Worm (Caenorhabditis elegans) whole organism, mixed stage, embryonic: ENCODE results near the gene C17H11.6.

Experiments used
- bed-3 ChIP-seq: fragments of 200-800 bp; sonication (Bioruptor generic); optimal IDR thresholded peaks from 3 replicates; lab custom pipeline; 2018; ENCODE audit warnings: mild to moderate bottlenecking, missing genetic modification characterization, moderate library complexity, missing compliant biosample characterization
- blmp-1 ChIP-seq: fragments of 150-350 bp; optimal IDR thresholded peaks from 2 replicates; lab custom pipeline; 2014; ENCODE audit warnings: missing biosample characterization, missing genetic modification characterization
- ceh-39 ChIP-seq: fragments of 150-350 bp; optimal IDR thresholded peaks from 2 replicates; lab custom pipeline; 2014; ENCODE audit warnings: missing biosample characterization, missing genetic modification characterization
- ceh-43 ChIP-seq: fragments of 200-800 bp; sonication (Bioruptor generic); optimal IDR thresholded peaks from 2 replicates; lab custom pipeline; 2018; ENCODE audit warnings: mild to moderate bottlenecking, missing genetic modification characterization, moderate library complexity, missing compliant biosample characterization
- ceh-83 ChIP-seq: fragments of 200-800 bp; sonication (Bioruptor generic); optimal IDR thresholded peaks from 2 replicates; lab custom pipeline; 2018; ENCODE audit warnings: mild to moderate bottlenecking, missing genetic modification characterization, missing compliant biosample characterization
- cnd-1 ChIP-seq: fragments of 200-800 bp; sonication (Bioruptor generic); optimal IDR thresholded peaks from 2 replicates; lab custom pipeline; 2018; ENCODE audit warnings: mild to moderate bottlenecking, missing genetic modification characterization, missing compliant biosample characterization
- drap-1 ChIP-seq: fragments of 200-800 bp; sonication (Bioruptor generic); optimal IDR thresholded peaks from 3 replicates; lab custom pipeline; 2018; ENCODE audit warnings: mild to moderate bottlenecking, missing genetic modification characterization, missing compliant biosample characterization
- elt-1 ChIP-seq: sonication (generic microtip); optimal IDR thresholded peaks from 2 replicates; lab custom pipeline; 2017; ENCODE audit warnings: missing genetic modification characterization, mild to moderate bottlenecking, missing compliant biosample characterization, antibody characterized with exemption, moderate library complexity, borderline replicate concordance; ENCODE audit not compliant: insufficient read depth
- elt-3 ChIP-seq: fragments of 150-350 bp; optimal IDR thresholded peaks from 2 replicates; lab custom pipeline; 2014; ENCODE audit warnings: missing biosample characterization, missing genetic modification characterization
- flh-1 ChIP-seq: fragments of 200-800 bp; sonication (Bioruptor generic); optimal IDR thresholded peaks from 2 replicates; lab custom pipeline; 2018; ENCODE audit warnings: mild to moderate bottlenecking, missing genetic modification characterization, moderate library complexity, missing compliant biosample characterization
- hlh-1 ChIP-seq: fragments of 150-350 bp; optimal IDR thresholded peaks from 2 replicates; lab custom pipeline; 2014; ENCODE audit warnings: missing biosample characterization, missing genetic modification reagents, missing genetic modification characterization
- lin-13 ChIP-seq: fragments of 150-350 bp; optimal IDR thresholded peaks from 2 replicates; lab custom pipeline; 2014; ENCODE audit warnings: missing biosample characterization, missing genetic modification characterization
- lin-32 ChIP-seq: fragments of 200-800 bp; sonication (Bioruptor generic); optimal IDR thresholded peaks from 2 replicates; lab custom pipeline; 2018; ENCODE audit warnings: mild to moderate bottlenecking, missing genetic modification characterization, missing compliant biosample characterization
- lsy-2 ChIP-seq: fragments of 150-350 bp; optimal IDR thresholded peaks from 2 replicates; lab custom pipeline; 2014; ENCODE audit warnings: missing biosample characterization, missing genetic modification characterization
- mab-5 ChIP-seq: fragments of 150-350 bp; optimal IDR thresholded peaks from 2 replicates; lab custom pipeline; 2014; ENCODE audit warnings: missing biosample characterization, missing genetic modification characterization
- mep-1 ChIP-seq: fragments of 150-350 bp; optimal IDR thresholded peaks from 2 replicates; lab custom pipeline; 2017; ENCODE audit warnings: missing biosample characterization, missing genetic modification reagents, missing genetic modification characterization, inconsistent platforms
- mls-2 ChIP-seq: sonication (generic microtip); optimal IDR thresholded peaks from 2 replicates; lab custom pipeline; 2016; ENCODE audit warnings: mild to moderate bottlenecking, missing genetic modification characterization, moderate library complexity, missing compliant biosample characterization
- nhr-12 ChIP-seq: fragments of 150-350 bp; optimal IDR thresholded peaks from 2 replicates; lab custom pipeline; 2014; ENCODE audit warnings: missing biosample characterization, missing genetic modification characterization
- nhr-237 ChIP-seq: fragments of 150-350 bp; optimal IDR thresholded peaks from 2 replicates; lab custom pipeline; 2014; ENCODE audit warnings: missing biosample characterization, missing genetic modification characterization
- nhr-28 ChIP-seq: fragments of 150-350 bp; optimal IDR thresholded peaks from 2 replicates; lab custom pipeline; 2014; ENCODE audit warnings: missing biosample characterization, missing genetic modification characterization
- nhr-76 ChIP-seq: sonication (generic microtip); optimal IDR thresholded peaks from 2 replicates; lab custom pipeline; 2017; ENCODE audit warnings: missing biosample characterization, missing genetic modification characterization
- pha-4 ChIP-seq: fragments of 150-350 bp; optimal IDR thresholded peaks from 2 replicates; lab custom pipeline; 2018; ENCODE audit warnings: missing biosample characterization, missing genetic modification reagents, missing genetic modification characterization
- sem-2 ChIP-seq: fragments of 200-800 bp; sonication (Bioruptor generic); optimal IDR thresholded peaks from 2 replicates; lab custom pipeline; 2018; ENCODE audit warnings: mild to moderate bottlenecking, missing genetic modification characterization, missing compliant biosample characterization
- tbx-8 ChIP-seq: fragments of 200-800 bp; sonication (Bioruptor generic); optimal IDR thresholded peaks from 2 replicates; lab custom pipeline; 2018; ENCODE audit warnings: mild to moderate bottlenecking, missing genetic modification characterization, moderate library complexity, missing compliant biosample characterization
- unc-120 ChIP-seq: sonication (generic microtip); optimal IDR thresholded peaks from 2 replicates; lab custom pipeline; 2017; ENCODE audit warnings: missing genetic modification characterization, missing compliant biosample characterization; ENCODE audit not compliant: poor library complexity, severe bottlenecking
- unc-39 ChIP-seq: fragments of 150-350 bp; optimal IDR thresholded peaks from 2 replicates; lab custom pipeline; 2014; ENCODE audit warnings: missing biosample characterization, missing genetic modification characterization
- unc-62 ChIP-seq: fragments of 150-350 bp; optimal IDR thresholded peaks from 2 replicates; lab custom pipeline; 2014; ENCODE audit warnings: missing biosample characterization, missing genetic modification reagents, missing genetic modification characterization
- zip-8 ChIP-seq: fragments of 150-350 bp; optimal IDR thresholded peaks from 2 replicates; lab custom pipeline; 2014; ENCODE audit warnings: missing biosample characterization, missing genetic modification characterization
- ztf-11 ChIP-seq: fragments of 150-350 bp; optimal IDR thresholded peaks from 2 replicates; lab custom pipeline; 2014; ENCODE audit warnings: missing biosample characterization, missing genetic modification characterization

The C17H11.6 gene

ce11 chrX:8243116-8243515, 39.5 kb upstream of the C17H11.6 start:
- no peak for TF ChIP-seq nhr-12 (tag; lab: Kevin White, UChicago)
- no peak for TF ChIP-seq tbx-8 (GFP tag; lab: Kevin White, UChicago)
- TF ChIP-seq ceh-83 (GFP tag; lab: Kevin White, UChicago), result no peak
- TF ChIP-seq, all 35 proteins: peak for 0

- TF ChIP-seq nhr-76 (tag; lab: Kevin White, UChicago), result no peak
- TF ChIP-seq bed-3 (GFP tag; lab: Kevin White, UChicago), result no peak
- TF ChIP-seq sem-2, result no peak
- no peak for TF ChIP-seq unc-39 (tag; lab: Kevin White, UChicago)
- TF ChIP-seq mls-2 (tag; lab: Kevin White, UChicago), result no peak
Observed at ce11 chrX:8241906-8242305, 38.3 kb upstream of the C17H11.6 start, which contains the start of gene endu-2. Gene endu-2 (plus strand): TSS chrX:8242301.

ce11 chrX:8238639-8239055, 35.1 kb upstream of the C17H11.6 start:
- TF ChIP-seq bed-3 (GFP tag; lab: Kevin White, UChicago), result no peak
- TF ChIP-seq lin-32 (GFP tag; lab: Kevin White, UChicago), result no peak
- no peak for TF ChIP-seq nhr-76 (tag; lab: Kevin White, UChicago)
- TF ChIP-seq lin-13 (tag; lab: Kevin White, UChicago), result no peak
- no peak for TF ChIP-seq nhr-237
- TF ChIP-seq ceh-43, result no peak
- no peak for TF ChIP-seq blmp-1 (tag; lab: Kevin White, UChicago)
- TF ChIP-seq flh-1, result no peak
- TF ChIP-seq sem-2, result no peak
- no peak for TF ChIP-seq ceh-83 (GFP tag; lab: Kevin White, UChicago)
- TF ChIP-seq zip-8 (tag; lab: Kevin White, UChicago), result no peak
- TF ChIP-seq mab-5 (tag; lab: Kevin White, UChicago), result no peak
- TF ChIP-seq lsy-2 (tag; lab: Kevin White, UChicago), result no peak
- TF ChIP-seq elt-3, result no peak
- TF ChIP-seq drap-1 (GFP tag; lab: Kevin White, UChicago), result no peak
- no peak for TF ChIP-seq ceh-39 (tag; lab: Kevin White, UChicago)
- no peak for TF ChIP-seq pha-4 (tag; lab: Kevin White, UChicago)
- no peak for TF ChIP-seq nhr-28 (tag; lab: Kevin White, UChicago)
- no peak for TF ChIP-seq ztf-11 (tag; lab: Kevin White, UChicago)

- TF ChIP-seq unc-120 (tag; lab: Kevin White, UChicago) (no peak), blmp-1 (tag; lab: Kevin White, UChicago) (no peak), unc-39 (tag; lab: Kevin White, UChicago) (no peak), ceh-39 (tag; lab: Kevin White, UChicago) (no peak), ceh-43 (no peak), unc-62 (GFP tag; lab: Kevin White, UChicago) (no peak), cnd-1 (no peak), tbx-8 (GFP tag; lab: Kevin White, UChicago) (no peak), hlh-1 (no peak), nhr-12 (tag; lab: Kevin White, UChicago) (no peak), lsy-2 (tag; lab: Kevin White, UChicago) (no peak), mab-5 (tag; lab: Kevin White, UChicago) (no peak), pha-4 (tag; lab: Kevin White, UChicago) (no peak)
- TF ChIP-seq, all 35 proteins: peak for 0
Observed at ce11 chrX:8236515-8236914, 32.9 kb upstream of the C17H11.6 start.

- TF ChIP-seq elt-1 (tag; lab: Kevin White, UChicago), result no peak
- TF ChIP-seq unc-62 (GFP tag; lab: Kevin White, UChicago), result peak; percentile 54
Observed at ce11 chrX:8235994-8236393, 32.4 kb upstream of the C17H11.6 start, which contains the start of gene M60.4. Gene M60.4 (minus strand): TSS chrX:8236314.

- TF ChIP-seq lin-13 (tag; lab: Kevin White, UChicago), result no peak
- no peak for TF ChIP-seq nhr-237
- TF ChIP-seq unc-62 (GFP tag; lab: Kevin White, UChicago), result no peak
- TF ChIP-seq zip-8 (tag; lab: Kevin White, UChicago), result no peak
- no peak for TF ChIP-seq elt-3
- TF ChIP-seq unc-39 (tag; lab: Kevin White, UChicago), result no peak
- no peak for TF ChIP-seq mep-1 (tag; lab: Kevin White, UChicago)
- no peak for TF ChIP-seq unc-120 (tag; lab: Kevin White, UChicago)
- no peak for TF ChIP-seq blmp-1 (tag; lab: Kevin White, UChicago)
- TF ChIP-seq drap-1 (GFP tag; lab: Kevin White, UChicago), result no peak
- no peak for TF ChIP-seq sem-2
- TF ChIP-seq bed-3 (GFP tag; lab: Kevin White, UChicago), result no peak
- TF ChIP-seq nhr-76 (tag; lab: Kevin White, UChicago), result no peak
- TF ChIP-seq, all 35 proteins: peak for 0
Observed at ce11 chrX:8233554-8233953, 30.0 kb upstream of the C17H11.6 start.
